Worm (Caenorhabditis elegans) whole organism, L1 larva: ENCODE measurements around the gene ptpn-22.

Experiments
- ama-1 ChIP-seq: fragments of 150-350 bp; optimal IDR thresholded peaks from 2 replicates; lab custom pipeline; 2014
- blmp-1 ChIP-seq: fragments of 150-350 bp; optimal IDR thresholded peaks from 2 replicates; lab custom pipeline; 2014; ENCODE audit warnings: missing biosample characterization, missing genetic modification characterization
- fos-1 ChIP-seq: fragments of 150-350 bp; optimal IDR thresholded peaks from 2 replicates; lab custom pipeline; 2014; ENCODE audit warnings: missing biosample characterization, missing genetic modification characterization
- mep-1 ChIP-seq: fragments of 150-350 bp; optimal IDR thresholded peaks from 2 replicates; lab custom pipeline; 2014; ENCODE audit warnings: missing biosample characterization, missing genetic modification characterization
- nhr-11 ChIP-seq: fragments of 150-350 bp; optimal IDR thresholded peaks from 2 replicates; lab custom pipeline; 2014; ENCODE audit warnings: missing biosample characterization, missing genetic modification characterization
- nhr-237 ChIP-seq: fragments of 150-350 bp; optimal IDR thresholded peaks from 2 replicates; lab custom pipeline; 2014; ENCODE audit warnings: missing biosample characterization, missing genetic modification characterization
- nhr-76 ChIP-seq: sonication (generic microtip); optimal IDR thresholded peaks from 2 replicates; lab custom pipeline; 2017; ENCODE audit warnings: missing biosample characterization, missing genetic modification characterization
- snpc-4 ChIP-seq: fragments of 150-350 bp; optimal IDR thresholded peaks from 2 replicates; lab custom pipeline; 2014; ENCODE audit warnings: missing biosample characterization, missing genetic modification characterization
- sptf-1 ChIP-seq: fragments of 150-350 bp; optimal IDR thresholded peaks from 2 replicates; lab custom pipeline; 2014; ENCODE audit warnings: missing biosample characterization, missing genetic modification characterization
- unc-62 ChIP-seq: fragments of 150-350 bp; optimal IDR thresholded peaks from 2 replicates; lab custom pipeline; 2014; ENCODE audit warnings: missing biosample characterization, missing genetic modification reagents, missing genetic modification characterization
- zag-1 ChIP-seq: fragments of 150-350 bp; optimal IDR thresholded peaks from 2 replicates; lab custom pipeline; 2014; ENCODE audit warnings: missing biosample characterization, missing genetic modification characterization
- ztf-4 ChIP-seq: fragments of 150-350 bp; optimal IDR thresholded peaks from 2 replicates; lab custom pipeline; 2014; ENCODE audit warnings: missing biosample characterization, missing genetic modification characterization

- TF ChIP-seq nhr-11 (tag; lab: Kevin White, UChicago): no peak
- no peak for TF ChIP-seq unc-62
- no peak for TF ChIP-seq fos-1
- TF ChIP-seq blmp-1 (tag; lab: Kevin White, UChicago): no peak
- no peak for TF ChIP-seq snpc-4 (tag; lab: Kevin White, UChicago)
- no peak for TF ChIP-seq mep-1 (tag; lab: Kevin White, UChicago)
- no peak for TF ChIP-seq nhr-237
- no peak for TF ChIP-seq ama-1 (lab: Kevin White, UChicago)
- no peak for TF ChIP-seq zag-1 (tag; lab: Kevin White, UChicago)
- no peak for TF ChIP-seq sptf-1 (tag; lab: Kevin White, UChicago)
- no peak for TF ChIP-seq nhr-76
- TF ChIP-seq ztf-4 (tag; lab: Kevin White, UChicago): no peak
Observed at ce11 chrIV:1781559-1781958, 41.5 kb upstream of the ptpn-22 start, which contains the start of gene frpr-19.
